Worm (Caenorhabditis elegans) whole organism, L3 larva: Measurements from ENCODE around the gene max-1.

ENCODE experiments used
- aly-2 ChIP-seq: fragments of 150-350 bp; optimal IDR thresholded peaks from 2 replicates; lab custom pipeline; 2014; ENCODE audit warnings: missing biosample characterization, missing genetic modification characterization
- ceh-16 ChIP-seq: sonication (generic microtip); optimal IDR thresholded peaks from 2 replicates; lab custom pipeline; 2017; ENCODE audit warnings: missing biosample characterization, missing genetic modification characterization
- ceh-82 ChIP-seq: fragments of 150-350 bp; optimal IDR thresholded peaks from 2 replicates; lab custom pipeline; 2014; ENCODE audit warnings: missing biosample characterization, missing genetic modification characterization
- elt-1 ChIP-seq: fragments of 150-350 bp; optimal IDR thresholded peaks from 2 replicates; lab custom pipeline; 2014; ENCODE audit warnings: missing biosample characterization, missing genetic modification characterization
- hmg-11 ChIP-seq: sonication (generic microtip); optimal IDR thresholded peaks from 2 replicates; lab custom pipeline; 2016; ENCODE audit warnings: missing genetic modification characterization, missing compliant biosample characterization
- jun-1 ChIP-seq: fragments of 150-350 bp; optimal IDR thresholded peaks from 2 replicates; lab custom pipeline; 2014; ENCODE audit warnings: missing biosample characterization, missing genetic modification reagents, missing genetic modification characterization
- lin-39 ChIP-seq: fragments of 150-350 bp; optimal IDR thresholded peaks from 2 replicates; lab custom pipeline; 2018; ENCODE audit warnings: missing biosample characterization, missing genetic modification reagents, missing genetic modification characterization
- nhr-11 ChIP-seq: fragments of 150-350 bp; optimal IDR thresholded peaks from 2 replicates; lab custom pipeline; 2014; ENCODE audit warnings: missing biosample characterization, missing genetic modification characterization
- nhr-43 ChIP-seq: sonication (generic microtip); optimal IDR thresholded peaks from 2 replicates; lab custom pipeline; 2016; ENCODE audit warnings: mild to moderate bottlenecking, missing genetic modification characterization, missing compliant biosample characterization; ENCODE audit not compliant: poor library complexity, severe bottlenecking
- pha-4 ChIP-seq: fragments of 150-350 bp; optimal IDR thresholded peaks from 2 replicates; lab custom pipeline; 2014; ENCODE audit warnings: missing biosample characterization, missing genetic modification reagents, missing genetic modification characterization
- skn-1 ChIP-seq: fragments of 150-350 bp; optimal IDR thresholded peaks from 2 replicates; lab custom pipeline; 2014; ENCODE audit warnings: missing biosample characterization, missing genetic modification characterization

ce11 chrV:13121266-13121665 lies 1.2 kb upstream of the max-1 start:
- TF ChIP-seq ceh-16 (tag; lab: Kevin White, UChicago): no peak
- TF ChIP-seq skn-1 (tag; lab: Kevin White, UChicago): no peak
- no peak for TF ChIP-seq lin-39
- no peak for TF ChIP-seq hmg-11 (tag; lab: Kevin White, UChicago)
- no peak for TF ChIP-seq pha-4 (tag; lab: Kevin White, UChicago)
- no peak for TF ChIP-seq nhr-11 (tag; lab: Kevin White, UChicago)
- TF ChIP-seq ceh-82 (tag; lab: Kevin White, UChicago): no peak
- no peak for TF ChIP-seq elt-1 (tag; lab: Kevin White, UChicago)
- TF ChIP-seq aly-2 (tag; lab: Kevin White, UChicago): no peak
- TF ChIP-seq nhr-43: no peak
- no peak for TF ChIP-seq jun-1 (tag; lab: Kevin White, UChicago)
